Worm (Caenorhabditis elegans) whole organism, young adult: ENCODE measurements around the gene sul-3.

Source experiments
- C06A6.2 ChIP-seq: fragments of 200-800 bp; sonication (Bioruptor generic); conservative IDR thresholded peaks from 2 replicates; pipeline ENCODE4 v1.3.6; 2022; ENCODE audit warnings: missing genetic modification characterization, missing compliant biosample characterization
- D2030.7 ChIP-seq: fragments of 200-800 bp; sonication (Bioruptor generic); IDR thresholded peaks from 2 replicates; pipeline ENCODE4 v1.3.6; 2022; ENCODE audit warnings: missing genetic modification reagents, missing genetic modification characterization, missing compliant biosample characterization
- F33H1.4 ChIP-seq: fragments of 200-800 bp; sonication (Bioruptor generic); IDR thresholded peaks from 2 replicates; pipeline ENCODE4 v1.3.6; 2022; ENCODE audit warnings: missing genetic modification reagents, missing genetic modification characterization, missing compliant biosample characterization
- F39B2.1 ChIP-seq: fragments of 200-800 bp; sonication (Bioruptor generic); IDR thresholded peaks from 2 replicates; pipeline ENCODE4 v1.3.6; 2022; ENCODE audit warnings: missing genetic modification reagents, missing genetic modification characterization, missing compliant biosample characterization
- F55B11.4 ChIP-seq: sonication (generic microtip); optimal IDR thresholded peaks from 2 replicates; lab custom pipeline; 2016; ENCODE audit warnings: missing compliant biosample characterization, missing genetic modification characterization, borderline replicate concordance; ENCODE audit not compliant: insufficient read depth
- F57A8.1 ChIP-seq: fragments of 200-800 bp; sonication (Bioruptor generic); optimal IDR thresholded peaks from 2 replicates; lab custom pipeline; 2018; ENCODE audit warnings: mild to moderate bottlenecking, missing genetic modification characterization, moderate library complexity, missing compliant biosample characterization
- Y79H2A.3 ChIP-seq: fragments of 200-800 bp; sonication (Bioruptor generic); conservative IDR thresholded peaks from 2 replicates; pipeline ENCODE4 v1.3.6; 2022; ENCODE audit warnings: missing genetic modification reagents, missing genetic modification characterization, missing compliant biosample characterization
- ZK185.1 ChIP-seq: sonication (generic microtip); optimal IDR thresholded peaks from 2 replicates; lab custom pipeline; 2016; ENCODE audit warnings: mild to moderate bottlenecking, missing genetic modification characterization, missing compliant biosample characterization; ENCODE audit not compliant: poor library complexity, severe bottlenecking
- bed-1 ChIP-seq: fragments of 200-800 bp; sonication (Bioruptor generic); IDR thresholded peaks from 2 replicates; pipeline ENCODE4 v1.3.6; 2022; ENCODE audit warnings: missing genetic modification reagents, missing genetic modification characterization, missing compliant biosample characterization
- cebp-2 ChIP-seq: fragments of 200-800 bp; sonication (Bioruptor generic); IDR thresholded peaks from 2 replicates; pipeline ENCODE4 v1.3.6; 2022; ENCODE audit warnings: missing genetic modification characterization, missing compliant biosample characterization
- efl-1 ChIP-seq: fragments of 150-350 bp; optimal IDR thresholded peaks from 2 replicates; lab custom pipeline; 2014; ENCODE audit warnings: missing biosample characterization, missing genetic modification reagents, missing genetic modification characterization
- egl-44 ChIP-seq: fragments of 200-800 bp; sonication (Bioruptor generic); IDR thresholded peaks from 2 replicates; pipeline ENCODE4 v1.3.6; 2022; ENCODE audit warnings: missing genetic modification reagents, missing genetic modification characterization, missing compliant biosample characterization
- hlh-26 ChIP-seq: fragments of 200-800 bp; sonication (Bioruptor generic); conservative IDR thresholded peaks from 2 replicates; pipeline ENCODE4 v1.3.6; 2022; ENCODE audit warnings: missing genetic modification reagents, missing genetic modification characterization, missing compliant biosample characterization
- hrde-1 ChIP-seq: sonication (generic microtip); optimal IDR thresholded peaks from 2 replicates; lab custom pipeline; 2016; ENCODE audit warnings: missing genetic modification characterization, mild to moderate bottlenecking, missing compliant biosample characterization, moderate library complexity, missing genotype, missing genetic modification reagents, borderline replicate concordance
- lin-26 ChIP-seq: fragments of 200-800 bp; sonication (Bioruptor generic); IDR thresholded peaks from 2 replicates; pipeline ENCODE4 v1.3.6; 2022; ENCODE audit warnings: missing genetic modification reagents, missing genetic modification characterization, missing compliant biosample characterization
- lin-35 ChIP-seq, 3 experiments: fragments of 150-350 bp in 2 of 3; sonication (generic microtip) in 1 of 3; optimal IDR thresholded peaks; 2 replicates each; lab custom pipeline; 2014 to 2018; ENCODE audit warnings: missing biosample characterization in 3 of 3, missing genetic modification characterization in 3 of 3, missing genetic modification reagents in 3 of 3
- lin-54 ChIP-seq: fragments of 200-800 bp; sonication (Bioruptor generic); optimal IDR thresholded peaks from 2 replicates; lab custom pipeline; 2018; ENCODE audit warnings: mild to moderate bottlenecking, missing genetic modification characterization, missing compliant biosample characterization
- lsl-1 ChIP-seq: fragments of 200-800 bp; sonication (Bioruptor generic); optimal IDR thresholded peaks from 2 replicates; lab custom pipeline; 2018; ENCODE audit warnings: mild to moderate bottlenecking, missing genetic modification characterization, moderate library complexity, missing compliant biosample characterization
- lsy-27 ChIP-seq: sonication (generic microtip); optimal IDR thresholded peaks from 2 replicates; lab custom pipeline; 2017; ENCODE audit warnings: missing genetic modification characterization, mild to moderate bottlenecking, missing compliant biosample characterization, antibody characterized with exemption, missing genotype, borderline replicate concordance; ENCODE audit not compliant: insufficient read depth
- madf-6 ChIP-seq: fragments of 200-800 bp; sonication (Bioruptor generic); IDR thresholded peaks from 2 replicates; pipeline ENCODE4 v1.3.6; 2022; ENCODE audit warnings: missing genetic modification reagents, missing genetic modification characterization, missing compliant biosample characterization
- mcd-1 ChIP-seq: fragments of 200-800 bp; sonication (Bioruptor generic); IDR thresholded peaks from 2 replicates; pipeline ENCODE4 v1.3.6; 2022; ENCODE audit warnings: missing genetic modification reagents, missing genetic modification characterization, missing compliant biosample characterization
- mes-4 ChIP-seq: sonication (generic microtip); optimal IDR thresholded peaks from 2 replicates; lab custom pipeline; 2016; ENCODE audit warnings: missing genotype, missing genetic modification characterization, missing compliant biosample characterization
- nfyb-1 ChIP-seq: fragments of 200-800 bp; sonication (Bioruptor generic); IDR thresholded peaks from 2 replicates; pipeline ENCODE4 v1.3.6; 2022; ENCODE audit warnings: missing genetic modification reagents, missing genetic modification characterization, missing compliant biosample characterization
- nhr-80 ChIP-seq: sonication (generic microtip); optimal IDR thresholded peaks from 2 replicates; lab custom pipeline; 2016; ENCODE audit warnings: missing genetic modification characterization, missing compliant biosample characterization
- pbrm-1 ChIP-seq: fragments of 200-800 bp; sonication (Bioruptor generic); IDR thresholded peaks from 2 replicates; pipeline ENCODE4 v1.3.6; 2022; ENCODE audit warnings: missing genetic modification reagents, missing genetic modification characterization, missing compliant biosample characterization
- rec-8 ChIP-seq, 2 experiments: sonication (generic microtip); optimal IDR thresholded peaks; 2 replicates each; lab custom pipeline; 2016; ENCODE audit warnings: mild to moderate bottlenecking in 2 of 2, missing genetic modification characterization in 2 of 2, missing genetic modification reagents in 2 of 2, missing genotype in 2 of 2, missing biosample characterization in 1 of 2, missing compliant biosample characterization in 1 of 2, moderate library complexity in 1 of 2
- repo-1 ChIP-seq: sonication (generic microtip); optimal IDR thresholded peaks from 2 replicates; lab custom pipeline; 2017; ENCODE audit warnings: mild to moderate bottlenecking, missing genetic modification characterization, missing compliant biosample characterization
- snpc-4 ChIP-seq, 5 experiments: fragments of 150-350 bp in 1 of 5; sonication (generic microtip) in 4 of 5; optimal IDR thresholded peaks; 2 replicates each; lab custom pipeline; 2014 to 2018; ENCODE audit warnings: missing genetic modification characterization in 5 of 5, missing biosample characterization in 3 of 5, antibody characterized with exemption in 2 of 5, mild to moderate bottlenecking in 2 of 5, missing compliant biosample characterization in 2 of 5, missing genotype in 2 of 5, moderate library complexity in 2 of 5, missing genetic modification reagents in 1 of 5
- somi-1 ChIP-seq: fragments of 200-800 bp; sonication (Bioruptor generic); optimal IDR thresholded peaks from 2 replicates; lab custom pipeline; 2018; ENCODE audit warnings: mild to moderate bottlenecking, missing genetic modification characterization, missing compliant biosample characterization
- sptf-2 ChIP-seq: fragments of 200-800 bp; sonication (Bioruptor generic); optimal IDR thresholded peaks from 2 replicates; lab custom pipeline; 2018; ENCODE audit warnings: mild to moderate bottlenecking, missing genetic modification characterization, missing compliant biosample characterization
- xnd-1 ChIP-seq: sonication (generic microtip); optimal IDR thresholded peaks from 2 replicates; lab custom pipeline; 2016; ENCODE audit warnings: missing genotype, missing genetic modification reagents, missing genetic modification characterization, missing compliant biosample characterization
- zim-3 ChIP-seq: sonication (generic microtip); optimal IDR thresholded peaks from 2 replicates; lab custom pipeline; 2017; ENCODE audit warnings: mild to moderate bottlenecking, missing genetic modification characterization, moderate library complexity, missing compliant biosample characterization
- ztf-25 ChIP-seq: fragments of 200-800 bp; sonication (Bioruptor generic); IDR thresholded peaks from 2 replicates; pipeline ENCODE4 v1.3.6; 2022; ENCODE audit warnings: missing genetic modification reagents, missing genetic modification characterization, missing compliant biosample characterization
- ztf-3 ChIP-seq: fragments of 200-800 bp; sonication (Bioruptor generic); optimal IDR thresholded peaks from 2 replicates; lab custom pipeline; 2018; ENCODE audit warnings: mild to moderate bottlenecking, missing genetic modification characterization, missing compliant biosample characterization

The sul-3 gene

DNA sequence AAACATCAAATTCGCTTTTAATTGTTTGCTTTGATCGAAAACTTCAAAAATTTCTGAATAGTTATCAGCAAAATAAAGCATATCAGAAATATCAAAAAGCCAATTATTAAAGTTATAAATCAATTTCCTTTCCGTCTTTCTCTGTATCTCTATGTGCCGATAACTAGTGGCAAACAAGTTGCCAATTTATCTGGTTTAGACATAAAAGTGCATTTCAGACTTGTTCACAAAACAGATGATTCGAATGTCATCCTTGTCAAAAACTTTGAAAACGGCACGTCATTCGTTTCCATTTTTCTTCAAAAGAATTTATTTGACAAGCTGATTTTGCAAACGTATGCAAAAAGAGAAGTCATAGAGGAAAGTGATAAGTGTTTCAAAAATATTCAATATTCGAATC is 33.3 kb upstream of the sul-3 start:
- no peak for TF ChIP-seq mcd-1
- TF ChIP-seq F39B2.1 (GFP tag; lab: Robert Waterston, UW), result no peak
- no peak for TF ChIP-seq efl-1 (GFP tag; lab: Kevin White, UChicago)
- no peak for TF ChIP-seq ztf-3 (GFP tag; lab: Kevin White, UChicago)
- TF ChIP-seq D2030.7 (GFP tag; lab: Robert Waterston, UW), result no peak
- no peak for TF ChIP-seq bed-1 (GFP tag; lab: Robert Waterston, UW)

DNA sequence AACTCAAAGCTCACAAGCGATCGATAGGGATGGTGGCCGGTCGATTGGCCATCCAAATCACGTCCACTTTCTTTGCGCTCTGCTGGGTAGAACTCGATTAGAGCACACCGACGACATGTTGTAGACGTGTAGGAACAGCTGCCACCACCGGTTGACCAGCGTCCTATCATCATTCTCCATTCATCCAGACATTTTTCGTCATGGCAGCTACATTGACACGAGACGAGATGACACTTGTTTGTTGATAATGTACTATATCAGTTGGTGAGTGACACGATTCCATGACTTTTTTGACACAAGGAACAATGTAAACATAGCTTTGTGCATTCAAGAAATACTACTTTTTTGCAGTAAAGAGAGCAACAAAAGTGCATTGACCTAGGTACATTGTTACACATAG is 32.5 kb upstream of the sul-3 start:
- TF ChIP-seq nhr-80 (tag; lab: Kevin White, UChicago) (peak; percentile 34), sptf-2 (GFP tag; lab: Kevin White, UChicago) (no peak), madf-6 (GFP tag; lab: Robert Waterston, UW) (no peak), zim-3 (no peak), rec-8 (tag; optimal IDR thresholded peaks at IDR 0.05; lab: Kevin White, UChicago) (no peak), F55B11.4 (tag; lab: Kevin White, UChicago) (no peak)

DNA sequence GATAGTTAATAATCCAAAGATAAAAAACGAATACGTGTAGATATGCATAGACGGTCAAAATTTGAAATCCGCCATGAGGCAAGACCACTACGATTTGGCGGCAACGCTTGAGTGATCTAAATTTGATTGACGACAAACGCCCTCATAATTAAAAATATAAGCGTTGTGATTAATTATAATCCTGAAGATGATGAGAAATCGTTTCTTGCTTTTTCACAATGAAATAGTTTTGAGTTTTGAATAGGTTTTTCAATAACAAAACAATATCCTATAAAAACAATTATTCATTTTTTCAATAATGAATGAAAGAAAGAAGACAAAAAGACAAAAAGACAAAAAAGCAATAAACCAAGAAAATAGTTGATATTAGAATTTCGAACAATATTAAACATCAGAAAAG is 13.4 kb upstream of the sul-3 start, which contains the start of gene C54D2.6:
Gene C54D2.6, minus strand, starts transcription at position 101 of the 400 bp plus-strand sequence.
- no peak for TF ChIP-seq mes-4 (tag; lab: Kevin White, UChicago)
- TF ChIP-seq repo-1 (tag; lab: Kevin White, UChicago), result no peak
- TF ChIP-seq bed-1 (GFP tag; lab: Robert Waterston, UW), result no peak
- no peak for TF ChIP-seq lsl-1 (GFP tag; lab: Kevin White, UChicago)
- no peak for TF ChIP-seq hlh-26
- no peak for TF ChIP-seq lin-54 (GFP tag; lab: Kevin White, UChicago)
- TF ChIP-seq C06A6.2, result no peak
- TF ChIP-seq ztf-25 (GFP tag; lab: Robert Waterston, UW), result no peak
- no peak for TF ChIP-seq somi-1 (GFP tag; lab: Kevin White, UChicago)
- TF ChIP-seq D2030.7 (GFP tag; lab: Robert Waterston, UW), result no peak
- TF ChIP-seq lin-35 (GFP tag; optimal IDR thresholded peaks at IDR 0.05; lab: Kevin White, UChicago), result no peak
- TF ChIP-seq cebp-2 (GFP tag; lab: Robert Waterston, UW), result no peak
- TF ChIP-seq snpc-4 (GFP tag; optimal IDR thresholded peaks at IDR 0.05; lab: Kevin White, UChicago), result no peak
- no peak for TF ChIP-seq snpc-4 (tag; optimal IDR thresholded peaks at IDR 0.05; lab: Kevin White, UChicago)
- no peak for TF ChIP-seq F33H1.4 (GFP tag; lab: Robert Waterston, UW)
- no peak for TF ChIP-seq egl-44 (GFP tag; lab: Robert Waterston, UW)
- no peak for TF ChIP-seq Y79H2A.3
- no peak for TF ChIP-seq F57A8.1
- TF ChIP-seq xnd-1 (tag; lab: Kevin White, UChicago), result no peak
- no peak for TF ChIP-seq lin-26 (GFP tag; lab: Robert Waterston, UW)
- TF ChIP-seq hrde-1, result no peak
- TF ChIP-seq, all 124 proteins: peak for 0

DNA sequence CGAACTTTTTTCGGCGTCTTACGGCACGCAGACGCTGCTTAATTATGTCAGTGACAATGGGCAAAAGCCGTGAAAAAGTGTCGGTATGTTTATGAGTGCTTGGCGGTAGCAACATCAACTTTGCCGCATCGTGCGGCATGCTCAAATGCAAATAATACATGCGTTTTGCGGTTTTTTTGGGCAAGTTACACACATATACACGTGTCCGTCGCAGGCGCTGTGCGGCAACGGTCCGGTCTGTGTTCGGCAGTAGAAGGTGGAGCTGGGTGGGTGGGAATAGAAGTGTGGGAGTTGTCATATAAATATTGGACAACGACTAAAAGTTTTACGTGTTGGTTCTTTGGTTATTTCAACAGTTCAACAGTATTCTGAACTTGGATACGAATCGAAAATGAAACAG is 8.2 kb upstream of the sul-3 start, which contains the start of gene idpp-11:
Gene idpp-11, plus strand, starts transcription at position 301 of the 400 bp plus-strand sequence.
- TF ChIP-seq ZK185.1 (tag; lab: Kevin White, UChicago), result no peak
- no peak for TF ChIP-seq lsl-1 (GFP tag; lab: Kevin White, UChicago)
- no peak for TF ChIP-seq pbrm-1 (GFP tag; lab: Robert Waterston, UW)
- no peak for TF ChIP-seq nfyb-1
- TF ChIP-seq D2030.7 (GFP tag; lab: Robert Waterston, UW), result no peak
- TF ChIP-seq F33H1.4 (GFP tag; lab: Robert Waterston, UW), result no peak
- no peak for TF ChIP-seq lsy-27 (tag; lab: Kevin White, UChicago)
- no peak for TF ChIP-seq F55B11.4 (tag; lab: Kevin White, UChicago)
- TF ChIP-seq, all 124 proteins: peak for 0
